Worm (Caenorhabditis elegans) whole organism, L2 larva: ENCODE data around the gene str-15.

ENCODE experiments used
- F13H6.1 ChIP-seq: sonication (generic microtip); optimal IDR thresholded peaks from 2 replicates; lab custom pipeline; 2016; ENCODE audit warnings: missing genetic modification characterization, missing compliant biosample characterization
- R02D3.7 ChIP-seq: fragments of 150-350 bp; optimal IDR thresholded peaks from 2 replicates; lab custom pipeline; 2014; ENCODE audit warnings: missing biosample characterization, missing genetic modification characterization
- ZK546.5 ChIP-seq: sonication (generic microtip); optimal IDR thresholded peaks from 2 replicates; lab custom pipeline; 2017; ENCODE audit warnings: missing biosample characterization, missing genetic modification characterization
- alr-1 ChIP-seq: fragments of 150-350 bp; optimal IDR thresholded peaks from 2 replicates; lab custom pipeline; 2014; ENCODE audit warnings: missing biosample characterization, missing genetic modification characterization
- aly-2 ChIP-seq: fragments of 150-350 bp; optimal IDR thresholded peaks from 2 replicates; lab custom pipeline; 2014; ENCODE audit warnings: missing biosample characterization, missing genetic modification characterization
- blmp-1 ChIP-seq: sonication (generic microtip); optimal IDR thresholded peaks from 2 replicates; lab custom pipeline; 2017; ENCODE audit warnings: missing genetic modification characterization, mild to moderate bottlenecking, missing compliant biosample characterization, antibody characterized with exemption, moderate library complexity; ENCODE audit not compliant: insufficient read depth
- ceh-82 ChIP-seq: fragments of 150-350 bp; optimal IDR thresholded peaks from 2 replicates; lab custom pipeline; 2014; ENCODE audit warnings: missing biosample characterization, missing genetic modification characterization
- crh-2 ChIP-seq: sonication (generic microtip); optimal IDR thresholded peaks from 2 replicates; lab custom pipeline; 2017; ENCODE audit warnings: missing biosample characterization, missing genetic modification characterization
- dmd-4 ChIP-seq: sonication (generic microtip); optimal IDR thresholded peaks from 2 replicates; lab custom pipeline; 2017; ENCODE audit warnings: missing biosample characterization, missing genetic modification characterization
- egl-27 ChIP-seq: sonication (generic microtip); optimal IDR thresholded peaks from 3 replicates; lab custom pipeline; 2017; ENCODE audit warnings: missing biosample characterization, missing genetic modification reagents, missing genetic modification characterization
- elt-1 ChIP-seq: fragments of 150-350 bp; optimal IDR thresholded peaks from 2 replicates; lab custom pipeline; 2014; ENCODE audit warnings: missing biosample characterization, missing genetic modification characterization
- fos-1 ChIP-seq: fragments of 150-350 bp; optimal IDR thresholded peaks from 2 replicates; lab custom pipeline; 2014; ENCODE audit warnings: missing biosample characterization, missing genetic modification characterization
- gmeb-1 ChIP-seq: fragments of 150-350 bp; optimal IDR thresholded peaks from 2 replicates; lab custom pipeline; 2014; ENCODE audit warnings: missing biosample characterization, missing genetic modification characterization
- lin-13 ChIP-seq: fragments of 150-350 bp; optimal IDR thresholded peaks from 2 replicates; lab custom pipeline; 2014; ENCODE audit warnings: missing biosample characterization, missing genetic modification reagents, missing genetic modification characterization
- lsy-2 ChIP-seq, 2 experiments: fragments of 150-350 bp in 1 of 2; sonication (generic microtip) in 1 of 2; optimal IDR thresholded peaks; 2 replicates each; lab custom pipeline; 2014 to 2017; ENCODE audit warnings: missing biosample characterization in 2 of 2, missing genetic modification characterization in 2 of 2
- nhr-10 ChIP-seq: sonication (generic microtip); optimal IDR thresholded peaks from 2 replicates; lab custom pipeline; 2017; ENCODE audit warnings: missing biosample characterization, missing genetic modification characterization
- nhr-11 ChIP-seq: fragments of 150-350 bp; optimal IDR thresholded peaks from 2 replicates; lab custom pipeline; 2014; ENCODE audit warnings: missing biosample characterization, missing genetic modification characterization
- nhr-129 ChIP-seq: fragments of 150-350 bp; optimal IDR thresholded peaks from 2 replicates; lab custom pipeline; 2014; ENCODE audit warnings: missing biosample characterization, missing genetic modification characterization
- nhr-21 ChIP-seq: fragments of 150-350 bp; optimal IDR thresholded peaks from 2 replicates; lab custom pipeline; 2014; ENCODE audit warnings: missing biosample characterization, missing genetic modification characterization
- nhr-23 ChIP-seq: fragments of 150-350 bp; optimal IDR thresholded peaks from 2 replicates; lab custom pipeline; 2014; ENCODE audit warnings: missing biosample characterization, missing genetic modification reagents, missing genetic modification characterization
- nhr-25 ChIP-seq: fragments of 150-350 bp; sonication (generic microtip); optimal IDR thresholded peaks from 3 replicates; lab custom pipeline; 2014; ENCODE audit warnings: missing biosample characterization, missing genetic modification characterization
- nhr-6 ChIP-seq: fragments of 150-350 bp; optimal IDR thresholded peaks from 2 replicates; lab custom pipeline; 2014; ENCODE audit warnings: missing biosample characterization, missing genetic modification characterization
- peb-1 ChIP-seq: fragments of 150-350 bp; optimal IDR thresholded peaks from 2 replicates; lab custom pipeline; 2014; ENCODE audit warnings: missing biosample characterization, missing genetic modification characterization
- sem-4 ChIP-seq: fragments of 150-350 bp; optimal IDR thresholded peaks from 2 replicates; lab custom pipeline; 2014; ENCODE audit warnings: missing biosample characterization, missing genetic modification reagents, missing genetic modification characterization
- skn-1 ChIP-seq: sonication (generic microtip); optimal IDR thresholded peaks from 2 replicates; lab custom pipeline; 2017; ENCODE audit warnings: missing biosample characterization, missing genetic modification characterization
- sma-3 ChIP-seq: sonication (generic microtip); optimal IDR thresholded peaks from 2 replicates; lab custom pipeline; 2016; ENCODE audit warnings: missing genetic modification reagents, missing genetic modification characterization, missing compliant biosample characterization
- sma-9 ChIP-seq, 2 experiments: fragments of 150-350 bp in 1 of 2; sonication (generic microtip) in 1 of 2; optimal IDR thresholded peaks; 2 replicates each; lab custom pipeline; 2014 to 2016; ENCODE audit warnings: missing genetic modification characterization in 2 of 2, mild to moderate bottlenecking in 1 of 2, missing biosample characterization in 1 of 2, missing compliant biosample characterization in 1 of 2, missing genetic modification reagents in 1 of 2, moderate library complexity in 1 of 2
- unc-55 ChIP-seq: fragments of 150-350 bp; sonication (generic microtip); optimal IDR thresholded peaks from 3 replicates; lab custom pipeline; 2014; ENCODE audit warnings: missing biosample characterization, missing genetic modification reagents, missing genetic modification characterization
- zag-1 ChIP-seq: fragments of 150-350 bp; optimal IDR thresholded peaks from 2 replicates; lab custom pipeline; 2014; ENCODE audit warnings: missing biosample characterization, missing genetic modification characterization
- ztf-1 ChIP-seq: fragments of 200-800 bp; sonication (Bioruptor generic); conservative IDR thresholded peaks from 2 replicates; pipeline ENCODE4 v1.3.6; 2022; ENCODE audit warnings: missing genetic modification characterization, missing compliant biosample characterization
- ztf-4 ChIP-seq: fragments of 150-350 bp; optimal IDR thresholded peaks from 2 replicates; lab custom pipeline; 2014; ENCODE audit warnings: missing biosample characterization, missing genetic modification characterization

str-15 gene

ce11 chrV:16429503-16429902 lies 29.1 kb downstream of the str-15 start, which contains the start of gene F26D2.10:
F26D2.10 (minus strand) TSS chrV:16429603.
- TF ChIP-seq aly-2 (tag; lab: Kevin White, UChicago) (no peak), zag-1 (tag; lab: Kevin White, UChicago) (no peak), dmd-4 (no peak), ztf-1 (GFP tag; lab: Robert Waterston, UW) (no peak), nhr-23 (no peak), nhr-129 (no peak), skn-1 (tag; lab: Kevin White, UChicago) (no peak)

DNA sequence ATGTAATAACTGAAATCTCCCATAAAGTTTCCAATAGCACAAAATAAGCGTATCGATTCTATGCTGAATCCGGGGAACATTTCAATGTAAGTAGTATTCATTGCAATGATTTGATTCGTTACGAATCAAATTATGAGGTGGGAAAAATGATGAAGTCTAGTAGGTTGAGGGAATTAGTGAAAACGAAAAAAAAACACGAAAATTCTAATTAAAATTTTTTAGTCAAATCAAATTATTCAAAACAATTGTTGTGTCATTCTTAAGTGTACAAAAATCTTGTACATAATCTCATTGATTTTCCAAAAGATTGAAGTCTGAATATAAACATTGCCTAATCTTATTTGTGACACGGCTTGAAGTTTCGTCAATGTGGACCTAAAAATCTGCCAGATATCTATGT lies 34.2 kb downstream of the str-15 start, which contains the start of gene srw-29:
srw-29 (minus strand) TSS at position 101 of the 400 bp plus-strand sequence.
- TF ChIP-seq fos-1 (tag; lab: Kevin White, UChicago) (no peak), nhr-21 (tag; lab: Kevin White, UChicago) (no peak), gmeb-1 (tag; lab: Kevin White, UChicago) (no peak), nhr-10 (tag; lab: Kevin White, UChicago) (no peak), dmd-4 (no peak), sma-9 (GFP tag; optimal IDR thresholded peaks at IDR 0.05; lab: Kevin White, UChicago) (no peak), sma-9 (tag; optimal IDR thresholded peaks at IDR 0.05; lab: Kevin White, UChicago) (no peak), ztf-1 (GFP tag; lab: Robert Waterston, UW) (no peak), nhr-23 (no peak), unc-55 (GFP tag; lab: Kevin White, UChicago) (no peak), lsy-2 (tag; optimal IDR thresholded peaks at IDR 0.05; lab: Kevin White, UChicago) (no peak), alr-1 (tag; lab: Kevin White, UChicago) (no peak), skn-1 (tag; lab: Kevin White, UChicago) (no peak), peb-1 (no peak), ZK546.5 (no peak), ceh-82 (tag; lab: Kevin White, UChicago) (no peak)

- TF ChIP-seq sma-3 (no peak), sem-4 (tag; lab: Kevin White, UChicago) (no peak), fos-1 (tag; lab: Kevin White, UChicago) (no peak), gmeb-1 (tag; lab: Kevin White, UChicago) (no peak)
- TF ChIP-seq, all 48 proteins: peak for 0
Measured at ce11 chrV:16420696-16421095, 37.9 kb downstream of the str-15 start, which contains the start of gene srw-48. srw-48 (plus strand) TSS chrV:16420996.

ce11 chrV:16419769-16420168 lies 38.8 kb downstream of the str-15 start, which contains the start of gene F26D2.16:
F26D2.16 (minus strand) TSS chrV:16419869.
- TF ChIP-seq nhr-6 (tag; lab: Kevin White, UChicago), result no peak
- TF ChIP-seq R02D3.7 (tag; lab: Kevin White, UChicago), result no peak
- no peak for TF ChIP-seq crh-2 (tag; lab: Kevin White, UChicago)
- TF ChIP-seq dmd-4, result no peak
- no peak for TF ChIP-seq F13H6.1 (tag; lab: Kevin White, UChicago)
- TF ChIP-seq nhr-11 (tag; lab: Kevin White, UChicago), result no peak
- TF ChIP-seq ceh-82 (tag; lab: Kevin White, UChicago), result no peak
- TF ChIP-seq, all 48 proteins: peak for 0

DNA sequence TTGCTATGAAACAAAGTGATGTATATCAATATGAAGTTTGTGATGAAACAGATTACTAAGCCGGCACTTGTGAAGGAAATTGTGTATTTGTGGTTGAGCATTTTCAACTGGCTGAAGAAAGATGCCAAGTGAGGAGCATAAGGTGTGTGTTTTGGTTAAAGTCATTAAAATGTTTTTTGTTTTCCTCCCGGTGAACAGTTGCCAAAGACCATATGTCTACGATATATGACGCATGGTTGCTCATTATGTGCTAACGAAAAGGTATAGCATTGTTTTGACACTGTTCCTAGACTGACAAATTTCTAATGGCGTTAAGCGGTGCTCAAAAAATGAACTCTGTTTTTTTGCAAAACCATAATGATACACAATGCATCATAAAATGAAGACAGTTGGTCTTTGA lies 41.6 kb downstream of the str-15 start, which contains the start of gene str-55:
str-55 (minus strand) TSS at position 101 of the 400 bp plus-strand sequence.
- TF ChIP-seq lin-13 (no peak), dmd-4 (no peak), gmeb-1 (tag; lab: Kevin White, UChicago) (no peak), egl-27 (tag; lab: Kevin White, UChicago) (no peak), elt-1 (tag; lab: Kevin White, UChicago) (no peak), aly-2 (tag; lab: Kevin White, UChicago) (no peak), zag-1 (tag; lab: Kevin White, UChicago) (no peak), nhr-25 (tag; lab: Kevin White, UChicago) (no peak), sma-9 (GFP tag; optimal IDR thresholded peaks at IDR 0.05; lab: Kevin White, UChicago) (no peak), sma-9 (tag; optimal IDR thresholded peaks at IDR 0.05; lab: Kevin White, UChicago) (no peak), ztf-4 (no peak), blmp-1 (tag; lab: Kevin White, UChicago) (no peak), fos-1 (tag; lab: Kevin White, UChicago) (no peak), nhr-6 (tag; lab: Kevin White, UChicago) (no peak), nhr-11 (tag; lab: Kevin White, UChicago) (no peak)
